Worm (Caenorhabditis elegans): ENCODE data around the gene clec-65.

The clec-65 gene

DNA sequence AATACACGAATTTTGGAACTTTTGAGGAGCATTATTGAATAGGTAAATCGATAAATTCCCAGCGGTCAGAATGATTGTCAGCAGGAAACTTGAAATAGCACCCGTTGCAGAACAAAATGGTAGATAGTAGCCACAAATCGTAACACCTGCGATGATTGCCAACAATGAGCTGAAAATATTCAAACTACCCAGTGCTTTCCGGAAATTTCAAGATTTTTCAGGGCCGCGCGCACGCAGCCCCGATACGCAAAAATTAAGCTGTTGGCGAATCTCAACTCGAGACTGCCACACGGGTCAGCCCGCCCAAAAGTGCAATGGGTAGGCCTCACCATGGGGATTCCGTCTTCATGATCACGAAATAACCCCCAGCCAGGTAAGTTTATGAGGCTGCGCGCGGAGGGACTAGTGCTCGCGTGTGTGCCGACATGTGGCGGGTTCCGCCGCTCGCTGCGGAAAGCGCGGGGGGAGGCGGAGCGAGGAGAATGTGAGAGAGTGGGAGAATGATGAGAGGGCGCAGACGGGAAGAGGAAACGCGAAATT lies 43.5 kb downstream of the clec-65 start (continued):
- TF ChIP-seq unc-62 (GFP tag; optimal IDR thresholded peaks at IDR 0.05), result no peak
- TF ChIP-seq mef-2 (tag; optimal IDR thresholded peaks at IDR 0.05), result peak; percentile 77
- TF ChIP-seq tbx-2 (tag; optimal IDR thresholded peaks at IDR 0.05), result peak; percentile 94
- peak; percentile 31 to 82 (median 52) for TF ChIP-seq elt-3 (tag; optimal IDR thresholded peaks at IDR 0.05)
- TF ChIP-seq nhr-237 (tag; optimal IDR thresholded peaks at IDR 0.05), result peak; percentile 46
- TF ChIP-seq nhr-71 (tag; optimal IDR thresholded peaks at IDR 0.05), result peak; percentile 98
- peak; percentile 62 for TF ChIP-seq pqm-1 (tag; optimal IDR thresholded peaks at IDR 0.05)
- peak; percentile 80; the same call in 1 of the 2 replicates for TF ChIP-seq mab-9 (GFP tag; IDR thresholded peaks at IDR 0.05)
- TF ChIP-seq efl-3 (GFP tag; optimal IDR thresholded peaks at IDR 0.05), result peak; percentile 87
- TF ChIP-seq rnt-1 (tag; optimal IDR thresholded peaks at IDR 0.05), result peak; percentile 95
- TF ChIP-seq aly-2 (tag; optimal IDR thresholded peaks at IDR 0.05), result peak; percentile 93
- peak; percentile 97 for TF ChIP-seq dsc-1 (tag; optimal IDR thresholded peaks at IDR 0.05)
- peak; percentile 57 to 71 (median 69) for TF ChIP-seq dpl-1 (GFP tag; optimal IDR thresholded peaks at IDR 0.05)
- TF ChIP-seq mdl-1 (tag; optimal IDR thresholded peaks at IDR 0.05), result peak in 1 of 2 experiments; percentile 78
- peak; percentile 97 for TF ChIP-seq grh-1 (GFP tag; IDR thresholded peaks at IDR 0.05)
- no peak for TF ChIP-seq ceh-63 (GFP tag; optimal IDR thresholded peaks at IDR 0.05)
- TF ChIP-seq nhr-77 (tag; optimal IDR thresholded peaks at IDR 0.05), result peak; percentile 92
- peak; percentile 55 to 95 for TF ChIP-seq ztf-11 (tag; optimal IDR thresholded peaks at IDR 0.05)
- peak; percentile 39 for TF ChIP-seq F16B12.6 (tag; optimal IDR thresholded peaks at IDR 0.05)
- peak; percentile 100 for TF ChIP-seq ama-1 (optimal IDR thresholded peaks at IDR 0.05)
- peak; percentile 99 for TF ChIP-seq nhr-90 (tag; optimal IDR thresholded peaks at IDR 0.05; ENCODE audit: poor library complexity)
- peak; percentile 92 for TF ChIP-seq fos-1 (tag; optimal IDR thresholded peaks at IDR 0.05)
- TF ChIP-seq hlh-17 (GFP tag; optimal IDR thresholded peaks at IDR 0.05; ENCODE audit: borderline replicate concordance), result no peak
- TF ChIP-seq hpl-2 (GFP tag; optimal IDR thresholded peaks at IDR 0.05), result peak; percentile 91
- TF ChIP-seq lin-35 (GFP tag; optimal IDR thresholded peaks at IDR 0.05), result peak; percentile 69 to 89
- peak; percentile 25 for TF ChIP-seq aha-1 (tag; optimal IDR thresholded peaks at IDR 0.05)
- TF ChIP-seq nhr-28 (tag; optimal IDR thresholded peaks at IDR 0.05), result no peak
- peak; percentile 70 for TF ChIP-seq fkh-10 (GFP tag; optimal IDR thresholded peaks at IDR 0.05)
- TF ChIP-seq skn-1 (tag; optimal IDR thresholded peaks at IDR 0.05), result peak; percentile 76
- peak; percentile 35 for TF ChIP-seq lin-15B (tag; optimal IDR thresholded peaks at IDR 0.05)
- TF ChIP-seq lir-3 (tag; optimal IDR thresholded peaks at IDR 0.05; ENCODE audit: poor library complexity), result peak; percentile 72
- TF ChIP-seq ztf-4 (tag; optimal IDR thresholded peaks at IDR 0.05), result peak; percentile 85
- no peak for TF ChIP-seq sptf-1 (tag; optimal IDR thresholded peaks at IDR 0.05)
- no peak for TF ChIP-seq pag-3 (tag; optimal IDR thresholded peaks at IDR 0.05; ENCODE audit: borderline replicate concordance, insufficient read depth)
- peak; percentile 81 for TF ChIP-seq sox-4 (tag; optimal IDR thresholded peaks at IDR 0.05)
- TF ChIP-seq unc-130 (tag; optimal IDR thresholded peaks at IDR 0.05), result peak; percentile 88
- TF ChIP-seq nhr-12 (tag; optimal IDR thresholded peaks at IDR 0.05), result no peak
- no peak for TF ChIP-seq ces-1 (GFP tag; optimal IDR thresholded peaks at IDR 0.05)
- peak; percentile 98 for TF ChIP-seq swsn-7 (tag; optimal IDR thresholded peaks at IDR 0.05)
- TF ChIP-seq sup-37 (GFP tag; optimal IDR thresholded peaks at IDR 0.05), result peak; percentile 97
- peak; percentile 88 for TF ChIP-seq jun-1 (tag; optimal IDR thresholded peaks at IDR 0.05)
- peak; percentile 49 for TF ChIP-seq hlh-4 (tag; optimal IDR thresholded peaks at IDR 0.05)
- 0 out of 2 replicates have a peak, but pooled peaks have one; percentile 5 for TF ChIP-seq ets-5 (GFP tag; IDR thresholded peaks at IDR 0.05)
- peak; percentile 97 for TF ChIP-seq nhr-20 (tag; optimal IDR thresholded peaks at IDR 0.05)
- TF ChIP-seq ceh-8 (GFP tag; optimal IDR thresholded peaks at IDR 0.05), result peak; percentile 95
- peak; percentile 92 for TF ChIP-seq zip-4 (GFP tag; optimal IDR thresholded peaks at IDR 0.05)
- no peak for TF ChIP-seq nhr-84 (tag; optimal IDR thresholded peaks at IDR 0.05)
- peak; percentile 84 for TF ChIP-seq isw-1 (GFP tag; IDR thresholded peaks at IDR 0.05)
- peak; percentile 70 for TF ChIP-seq nhr-11 (tag; optimal IDR thresholded peaks at IDR 0.05)
- peak; percentile 79 to 85 for TF ChIP-seq lsy-2 (tag; optimal IDR thresholded peaks at IDR 0.05)
- peak; percentile 95 for TF ChIP-seq fkh-8 (tag; optimal IDR thresholded peaks at IDR 0.05)
- TF ChIP-seq snu-23 (GFP tag; optimal IDR thresholded peaks at IDR 0.05), result peak; percentile 97

Data from whole organism, L1 larva.